Worm (Caenorhabditis elegans) whole organism, dauer: Measurements from ENCODE around the gene algn-5.

Source experiments
- unc-62 ChIP-seq: sonication (generic microtip); optimal IDR thresholded peaks from 2 replicates; lab custom pipeline; 2017; ENCODE audit warnings: missing biosample characterization, missing genetic modification reagents, missing genetic modification characterization

algn-5 gene

DNA sequence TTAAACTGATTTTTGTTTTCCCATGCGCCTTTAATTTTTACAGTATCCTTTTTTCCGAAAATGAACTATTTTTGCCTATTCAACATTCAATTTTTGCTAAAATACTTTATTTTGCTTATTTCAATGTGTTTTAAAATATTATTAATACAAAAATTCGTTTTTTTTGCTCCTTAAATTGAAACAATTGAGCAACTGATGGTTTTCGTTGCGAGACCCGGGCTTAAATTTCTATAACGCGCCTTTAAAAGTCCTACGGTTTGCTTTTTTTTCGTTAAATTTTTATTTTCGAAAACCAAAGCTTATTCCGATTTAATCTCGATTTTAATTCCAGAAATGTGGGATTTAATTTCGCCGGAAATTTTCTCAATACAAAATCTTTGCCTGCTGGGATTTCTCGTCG, at the start of gene algn-5:
Gene algn-5 (plus strand): TSS at position 295 of the 400 bp plus-strand sequence.
- TF ChIP-seq unc-62: no peak

DNA sequence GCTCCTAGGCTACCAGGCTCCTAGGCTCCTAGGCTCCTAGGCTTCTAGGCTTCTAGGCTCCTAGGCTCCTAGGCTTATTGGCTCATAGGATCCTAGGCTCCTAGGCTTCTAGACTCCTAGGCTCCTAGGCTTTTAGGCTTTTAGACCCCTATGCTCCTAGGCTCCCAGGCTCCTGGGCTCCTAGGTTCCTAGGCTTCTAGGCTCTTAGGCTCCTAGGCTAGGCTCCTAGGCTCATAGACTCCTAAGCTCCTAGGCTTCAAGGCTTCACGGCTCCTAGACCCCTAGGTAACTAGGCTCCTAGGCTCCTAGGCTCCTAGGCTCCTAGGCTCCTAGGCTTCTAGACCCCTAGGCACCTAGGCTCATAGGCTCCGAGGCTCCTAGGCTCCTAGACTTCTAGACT, 44.0 kb upstream of the algn-5 start:
- TF ChIP-seq unc-62: no peak

DNA sequence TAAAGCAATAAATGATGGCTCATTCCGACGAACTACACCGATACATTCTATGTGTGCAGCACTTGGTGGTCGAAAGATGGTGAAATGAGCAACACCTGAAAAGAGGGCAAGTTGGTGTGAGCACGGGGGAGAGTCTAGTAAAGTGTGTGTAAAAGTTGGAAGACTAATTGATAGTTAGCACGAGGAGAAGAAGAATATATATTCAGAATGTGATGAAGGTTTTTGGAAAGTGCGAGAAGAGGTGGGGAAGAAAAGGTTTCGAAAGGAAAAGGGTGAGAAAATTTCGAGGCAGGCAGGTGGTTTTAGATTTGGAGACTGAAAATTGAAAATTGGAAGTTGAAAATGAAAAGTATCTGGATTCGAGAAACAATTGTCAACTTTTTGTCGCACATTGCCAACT, 43.2 kb upstream of the algn-5 start, which contains the start of gene Y45G5AM.6:
Gene Y45G5AM.6 (minus strand): TSS at position 101 of the 400 bp plus-strand sequence.
- no peak for TF ChIP-seq unc-62

DNA sequence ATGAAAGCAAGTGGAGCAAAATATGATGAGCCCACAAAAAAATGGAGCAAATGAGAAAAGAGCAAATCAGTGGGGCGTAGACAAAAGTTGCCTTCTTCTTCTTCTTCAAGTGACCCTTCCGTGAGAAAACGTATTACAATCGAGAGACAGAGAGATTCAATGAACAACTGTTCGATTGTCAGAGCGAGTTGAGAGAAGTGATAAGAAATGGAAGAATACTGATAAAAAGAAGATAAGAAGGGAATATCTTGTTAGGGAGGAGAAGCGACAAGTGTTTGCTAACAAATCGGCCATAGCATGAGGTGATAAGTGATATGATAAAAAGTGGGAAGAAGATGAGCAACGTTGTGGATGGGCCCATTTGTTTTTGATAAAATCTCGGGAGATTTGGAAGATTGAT, 38.1 kb upstream of the algn-5 start:
- TF ChIP-seq unc-62: no peak

DNA sequence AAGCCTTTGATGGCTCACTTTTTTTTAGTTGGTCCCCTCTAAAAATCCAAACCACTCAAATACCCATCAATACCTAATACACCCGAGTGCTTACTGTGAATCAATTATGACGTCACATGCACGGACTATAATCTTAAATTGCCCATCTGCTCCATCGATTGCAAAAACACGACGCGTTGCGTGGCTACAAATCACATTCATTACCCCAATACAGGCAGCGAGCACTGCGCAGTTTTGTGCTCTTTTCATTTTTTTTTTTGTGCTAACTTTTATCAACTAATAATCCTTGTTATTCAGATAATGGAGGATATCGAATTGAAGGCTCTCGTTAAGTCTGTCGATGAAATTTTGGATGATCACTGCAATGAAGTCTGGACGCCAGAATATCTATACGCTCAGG, 35.3 kb upstream of the algn-5 start, which contains the start of gene Y45G5AM.5:
Gene Y45G5AM.5 (plus strand): TSS at position 301 of the 400 bp plus-strand sequence.
- no peak for TF ChIP-seq unc-62

DNA sequence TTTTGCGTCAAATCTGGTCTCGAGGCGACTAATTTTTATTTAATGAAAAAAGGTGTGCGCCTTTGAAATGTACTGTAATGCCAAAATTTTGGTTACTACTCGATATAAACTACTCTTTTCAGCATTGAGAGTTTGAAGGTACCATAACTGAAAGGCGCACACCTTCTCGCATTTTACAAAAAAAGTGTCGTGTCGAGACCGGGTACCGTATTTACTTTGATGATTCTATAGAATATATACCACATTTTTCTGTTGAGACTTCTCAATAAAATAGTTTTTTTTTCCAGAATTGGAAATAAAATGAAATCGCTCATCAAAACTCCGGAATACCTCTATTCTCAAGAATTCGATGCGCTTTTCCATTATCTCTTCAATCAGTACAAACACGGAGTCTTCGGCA, 32.5 kb upstream of the algn-5 start, which contains the start of gene Y45G5AM.4:
Gene Y45G5AM.4 (plus strand): TSS at position 301 of the 400 bp plus-strand sequence.
- no peak for TF ChIP-seq unc-62

DNA sequence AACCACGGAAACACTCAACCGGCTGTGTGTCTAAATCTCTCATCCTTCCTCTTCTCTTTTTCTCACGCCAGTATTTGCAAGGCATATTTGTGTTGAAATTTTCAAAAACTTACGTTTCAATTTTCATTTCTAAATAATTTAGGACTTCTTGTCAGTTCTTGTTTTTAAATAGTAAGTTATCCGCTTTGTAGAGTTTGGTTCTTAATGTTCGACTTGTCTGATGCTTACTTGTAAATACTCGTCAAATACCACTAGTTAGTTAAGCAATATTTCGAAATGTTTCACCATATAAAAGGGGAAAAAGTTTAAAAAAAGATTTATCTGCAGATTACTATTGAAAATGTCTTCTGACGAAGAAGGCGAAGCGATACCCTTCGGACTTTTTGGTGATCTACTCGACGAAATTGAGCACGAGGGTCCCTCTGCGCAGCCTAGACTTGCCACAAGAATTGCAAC, 30.8 kb upstream of the algn-5 start, which contains the start of gene Y45G5AM.3:
Gene Y45G5AM.3 (plus strand): TSS at position 51 of the 456 bp plus-strand sequence.
- TF ChIP-seq unc-62: no peak

DNA sequence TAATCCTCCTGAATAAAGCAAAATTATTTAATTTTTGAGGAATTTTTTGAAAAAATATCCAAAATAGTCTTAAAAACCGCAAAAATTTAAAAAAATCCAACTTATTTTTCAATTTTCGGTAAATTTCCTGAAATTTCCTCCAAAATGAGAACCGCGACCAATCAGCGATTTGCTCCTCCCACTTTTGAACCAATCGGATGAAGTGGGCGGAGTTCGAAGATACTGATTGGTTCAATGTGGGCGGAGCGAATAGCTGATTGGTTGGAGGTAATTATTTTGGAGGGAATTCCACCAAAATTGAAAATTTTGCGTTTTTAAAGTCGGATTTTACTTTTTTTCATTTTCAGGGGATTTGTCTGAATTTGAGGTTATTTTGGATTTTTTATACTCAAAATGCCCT, 27.3 kb upstream of the algn-5 start:
- TF ChIP-seq unc-62: no peak

DNA sequence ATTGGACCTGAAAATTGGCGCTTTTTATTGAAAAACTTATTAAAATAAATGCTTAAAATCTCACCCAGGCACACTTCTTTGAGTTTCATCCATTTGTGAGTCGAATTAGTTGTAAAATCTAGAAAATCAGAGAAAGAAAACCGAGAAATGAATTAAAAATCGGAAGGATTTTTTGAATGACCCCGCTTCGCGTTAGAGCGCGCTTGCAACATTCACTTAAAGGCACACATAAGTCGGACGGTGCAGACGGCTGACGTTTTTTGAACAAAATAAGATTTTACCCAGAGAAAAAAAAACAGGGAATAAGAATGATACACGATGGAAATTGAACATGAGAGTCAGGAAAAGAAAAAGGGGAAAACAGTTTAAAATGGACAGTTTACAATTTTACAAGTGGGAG, 25.7 kb upstream of the algn-5 start:
- no peak for TF ChIP-seq unc-62

DNA sequence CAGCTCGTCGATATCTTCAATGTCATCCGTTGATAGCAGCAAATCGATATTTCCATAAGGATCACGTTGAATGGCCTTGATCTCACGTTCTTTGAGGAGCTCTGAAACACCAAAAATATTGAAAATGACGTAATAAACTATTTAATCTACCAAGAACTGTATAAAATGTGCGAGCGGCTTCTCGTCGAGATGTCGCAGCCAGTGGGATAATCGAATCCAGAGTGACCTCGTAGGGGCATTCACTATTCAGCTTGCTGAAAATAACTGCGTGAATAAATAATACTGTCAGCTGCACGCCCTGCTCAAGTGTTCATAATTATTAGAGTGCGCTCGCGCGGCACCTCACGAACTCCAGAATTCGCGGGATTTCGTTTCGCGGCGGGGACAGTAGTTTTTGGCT, 25.2 kb upstream of the algn-5 start, which contains the start of gene Y45G5AM.7:
Gene Y45G5AM.7 (minus strand): TSS at position 101 of the 400 bp plus-strand sequence.
- no peak for TF ChIP-seq unc-62

DNA sequence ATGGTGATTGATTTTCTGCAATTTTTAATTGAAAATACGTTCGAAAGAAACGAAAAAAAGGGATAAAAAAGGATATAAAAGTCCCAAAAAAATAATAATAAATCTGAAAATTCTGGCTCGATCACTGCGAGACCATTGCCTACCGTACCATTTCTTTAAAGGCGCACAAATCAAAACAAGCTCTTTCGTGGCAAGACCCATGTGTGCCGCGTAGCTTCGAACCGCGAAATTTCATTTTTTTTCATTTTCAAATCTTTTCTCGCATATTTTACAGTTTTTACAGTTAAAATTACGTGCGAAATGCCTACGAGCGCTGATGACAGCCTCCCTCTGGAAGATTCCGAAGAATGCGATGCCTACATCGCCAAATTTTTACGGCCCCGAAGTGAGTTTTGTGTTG, 19.8 kb upstream of the algn-5 start, which contains the start of the genes coh-4 and pid-5:
Gene coh-4 (minus strand): TSS at position 17 of the 400 bp plus-strand sequence.
Gene pid-5 (plus strand): TSS at position 259 of the 400 bp plus-strand sequence.
- no peak for TF ChIP-seq unc-62

DNA sequence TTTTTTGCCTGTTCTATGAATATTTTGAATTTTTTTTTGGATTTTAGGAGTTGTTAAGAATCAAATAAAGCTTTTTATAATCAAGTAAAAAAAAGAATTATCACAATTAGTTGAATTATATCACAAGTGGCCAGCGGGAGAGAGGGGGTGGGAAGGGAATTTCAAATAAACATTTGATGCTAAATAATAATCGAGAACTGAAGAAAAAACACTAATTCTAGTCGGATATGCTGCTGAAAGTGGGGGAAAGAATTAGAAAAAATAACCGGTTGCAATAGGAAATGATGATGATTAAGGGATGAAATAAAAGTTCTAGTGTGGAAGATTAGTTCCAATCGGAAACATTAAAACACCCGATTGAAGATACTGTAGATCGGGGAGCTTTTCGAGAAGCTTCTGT, 14.1 kb upstream of the algn-5 start:
- TF ChIP-seq unc-62: no peak

DNA sequence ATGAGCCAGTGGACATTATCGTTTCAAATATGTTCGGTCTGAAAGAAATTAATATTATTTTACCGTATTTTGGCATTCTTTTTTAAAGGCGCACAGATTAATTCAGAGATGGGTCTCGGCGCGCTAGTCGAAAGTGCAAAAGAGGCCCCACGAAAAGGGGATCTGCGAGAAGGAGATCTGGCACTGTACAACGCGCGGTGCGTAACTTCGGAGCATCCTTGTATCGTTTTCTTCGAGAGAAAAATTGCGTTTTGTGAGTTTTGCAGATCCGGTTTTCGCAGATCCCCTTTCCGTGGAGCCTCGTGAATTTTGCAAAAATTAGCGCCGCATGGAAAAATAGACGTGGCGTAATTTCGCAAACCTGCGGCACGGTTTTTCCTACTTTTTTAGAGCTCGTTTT, 13.7 kb upstream of the algn-5 start:
- TF ChIP-seq unc-62: no peak

DNA sequence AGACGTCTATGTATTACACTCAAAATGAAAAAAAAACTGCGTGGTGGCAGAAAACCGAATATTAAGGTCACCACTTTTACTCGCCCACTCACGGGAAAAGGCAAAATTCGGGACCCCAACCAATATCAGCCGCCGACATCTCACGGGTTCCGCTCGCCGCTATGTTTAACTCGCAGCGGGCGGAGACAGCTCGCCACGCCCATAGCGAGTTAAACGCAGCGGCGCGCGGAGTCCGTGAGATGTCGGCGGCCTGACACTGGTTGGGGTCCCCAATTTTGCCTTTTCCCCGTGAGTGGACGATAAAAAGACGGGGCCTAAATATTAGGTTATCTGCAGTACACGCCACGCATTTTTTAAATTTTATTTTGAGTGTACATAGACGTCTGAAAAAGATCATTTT, 12.8 kb upstream of the algn-5 start:
- TF ChIP-seq unc-62: no peak

DNA sequence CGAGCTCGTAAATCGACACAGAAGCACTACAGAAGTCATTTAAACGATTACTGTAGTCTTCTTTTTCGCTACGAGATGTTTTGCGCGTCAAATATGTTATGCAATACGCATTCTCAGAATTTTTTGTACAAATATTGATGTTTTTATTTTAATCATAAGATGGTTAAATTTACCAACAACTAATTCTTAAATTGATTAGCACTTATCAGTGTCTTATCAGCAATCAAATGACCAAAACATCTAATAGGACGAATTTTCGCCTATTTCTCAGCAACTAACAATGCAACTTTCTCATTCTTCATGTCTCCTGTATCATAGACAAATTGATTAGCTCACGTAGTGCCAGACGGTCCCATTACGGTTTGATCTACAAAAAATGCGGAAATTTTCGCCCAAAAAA, 9.5 kb upstream of the algn-5 start:
- no peak for TF ChIP-seq unc-62

DNA sequence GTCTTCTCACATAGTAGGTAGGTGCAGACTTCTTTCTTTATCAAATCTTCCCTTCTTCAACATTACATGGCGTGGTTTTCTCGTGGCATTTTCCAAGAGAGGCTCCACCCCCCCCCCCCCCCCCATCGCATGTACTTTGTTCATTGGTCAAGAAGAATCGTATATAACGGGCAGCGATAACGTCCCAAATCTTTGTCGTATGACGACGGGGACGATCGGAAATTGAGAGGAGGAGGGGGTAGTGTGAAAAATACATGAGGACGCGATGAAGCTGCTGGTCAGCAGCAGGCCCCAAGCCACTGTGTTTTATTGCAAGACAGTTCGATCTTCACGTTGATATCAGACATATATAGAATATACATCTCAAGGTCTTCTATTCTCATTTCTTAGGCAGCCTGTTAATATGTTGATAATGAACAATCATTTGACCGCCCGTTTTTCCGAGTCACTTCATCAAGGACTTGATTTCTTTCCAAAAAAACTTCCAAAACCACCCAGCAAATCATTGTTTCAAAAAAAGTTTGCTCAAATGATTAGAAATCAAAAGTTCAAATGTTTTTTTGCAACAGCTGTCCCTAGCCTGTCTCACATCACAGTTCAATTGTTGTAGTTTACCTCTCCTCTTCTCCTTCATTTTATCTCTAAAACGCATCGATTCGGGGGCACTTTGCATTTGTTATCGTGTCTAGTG, 8.8 kb upstream of the algn-5 start:
- no peak for TF ChIP-seq unc-62

DNA sequence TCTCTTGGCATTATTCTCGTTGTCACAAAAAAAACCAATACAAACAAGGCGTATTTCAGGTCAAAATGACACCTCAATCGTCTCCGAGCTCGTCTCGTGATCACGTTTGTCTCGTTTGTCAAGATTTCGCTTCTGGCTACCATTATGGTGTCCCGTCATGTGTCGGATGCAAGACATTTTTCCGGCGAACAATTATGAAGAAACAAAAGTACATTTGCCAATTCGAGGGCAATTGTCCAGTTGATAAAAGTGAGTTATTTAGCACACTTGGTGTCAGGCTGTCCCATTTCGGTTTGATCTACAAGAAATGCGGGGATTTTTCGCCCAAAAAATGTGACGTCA, 8.3 kb upstream of the algn-5 start, which contains the start of gene nhr-114:
Gene nhr-114 (plus strand): TSS at position 59 of the 342 bp plus-strand sequence.
- TF ChIP-seq unc-62: no peak

DNA sequence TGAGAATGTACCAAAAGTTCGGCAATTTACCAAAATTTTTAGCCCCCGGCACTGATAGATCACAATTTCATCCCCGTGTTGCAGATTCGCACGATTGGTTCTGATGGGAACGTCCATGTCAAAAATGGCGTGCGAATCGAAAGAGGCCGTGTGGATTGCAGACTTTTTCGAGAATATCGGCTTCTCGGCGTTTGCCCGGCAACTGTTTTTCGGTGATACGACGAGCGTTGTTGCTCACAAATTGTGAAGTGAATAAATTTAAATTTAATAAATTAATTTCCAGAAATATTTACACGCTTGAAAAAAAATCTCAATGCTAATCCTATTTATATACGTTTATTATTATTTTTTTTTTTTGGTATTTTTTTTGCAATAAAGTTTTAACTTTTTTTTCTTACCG, 5.8 kb upstream of the algn-5 start:
- no peak for TF ChIP-seq unc-62
